Worm (Caenorhabditis elegans) whole organism, midembryonic: ENCODE measurements around the gene srx-131.

ENCODE experiments used
- T22C8.4 ChIP-seq: fragments of 200-800 bp; sonication (Bioruptor generic); IDR thresholded peaks from 2 replicates; pipeline ENCODE4 v1.3.6; 2022; ENCODE audit warnings: missing genetic modification characterization, missing compliant biosample characterization
- flt-1 ChIP-seq: fragments of 200-800 bp; sonication (Bioruptor generic); IDR thresholded peaks from 2 replicates; pipeline ENCODE4 v1.3.6; 2022; ENCODE audit warnings: missing genetic modification characterization, missing compliant biosample characterization
- ref-1 ChIP-seq: fragments of 200-800 bp; sonication (Bioruptor generic); conservative IDR thresholded peaks from 2 replicates; pipeline ENCODE4 v1.3.6; 2022; ENCODE audit warnings: missing genetic modification reagents, missing genetic modification characterization, missing compliant biosample characterization
- tab-1 ChIP-seq: fragments of 200-800 bp; sonication (Bioruptor generic); IDR thresholded peaks from 2 replicates; pipeline ENCODE4 v1.3.6; 2022; ENCODE audit warnings: missing genetic modification characterization, missing compliant biosample characterization
- ztf-23 ChIP-seq: fragments of 200-800 bp; sonication (Bioruptor generic); IDR thresholded peaks from 2 replicates; pipeline ENCODE4 v1.3.6; 2022; ENCODE audit warnings: missing genetic modification reagents, missing genetic modification characterization, missing compliant biosample characterization
- ztf-29 ChIP-seq: fragments of 200-800 bp; sonication (Bioruptor generic); IDR thresholded peaks from 2 replicates; pipeline ENCODE4 v1.3.6; 2022; ENCODE audit warnings: missing genetic modification reagents, missing genetic modification characterization, missing compliant biosample characterization

- no peak for TF ChIP-seq T22C8.4 (GFP tag; lab: Robert Waterston, UW)
- TF ChIP-seq flt-1 (GFP tag; lab: Robert Waterston, UW) = no peak
- TF ChIP-seq tab-1 (GFP tag; lab: Robert Waterston, UW) = no peak
- TF ChIP-seq ref-1 (GFP tag; lab: Robert Waterston, UW) = no peak
- no peak for TF ChIP-seq ztf-29
- no peak for TF ChIP-seq ztf-23 (GFP tag; lab: Robert Waterston, UW)
Observed at ce11 chrV:13796246-13796776, 48.9 kb upstream of the srx-131 start, which contains the start of gene twk-32.
